Worm (Caenorhabditis elegans) whole organism, late embryonic: ENCODE data around the gene col-151.

Experiments
- C38D4.7 ChIP-seq: fragments of 200-800 bp; sonication (Bioruptor generic); optimal IDR thresholded peaks from 2 replicates; lab custom pipeline; 2018; ENCODE audit warnings: mild to moderate bottlenecking, missing genetic modification characterization, moderate library complexity, missing compliant biosample characterization
- K02D7.2 ChIP-seq: sonication (generic microtip); optimal IDR thresholded peaks from 2 replicates; lab custom pipeline; 2017; ENCODE audit warnings: mild to moderate bottlenecking, missing genetic modification characterization, missing compliant biosample characterization
- Y22D7AL.16 ChIP-seq: sonication (generic microtip); optimal IDR thresholded peaks from 2 replicates; lab custom pipeline; 2016; ENCODE audit warnings: missing genetic modification characterization, missing compliant biosample characterization
- ceh-19 ChIP-seq: fragments of 200-800 bp; sonication (Bioruptor generic); optimal IDR thresholded peaks from 2 replicates; lab custom pipeline; 2018; ENCODE audit warnings: mild to moderate bottlenecking, missing genetic modification characterization, missing compliant biosample characterization
- ceh-22 ChIP-seq: sonication (generic microtip); optimal IDR thresholded peaks from 2 replicates; lab custom pipeline; 2017; ENCODE audit warnings: missing biosample characterization, missing genetic modification characterization
- ceh-24 ChIP-seq: sonication (generic microtip); optimal IDR thresholded peaks from 2 replicates; lab custom pipeline; 2016; ENCODE audit warnings: mild to moderate bottlenecking, missing genetic modification characterization, missing compliant biosample characterization
- ceh-30 ChIP-seq: fragments of 150-350 bp; optimal IDR thresholded peaks from 2 replicates; lab custom pipeline; 2014; ENCODE audit warnings: missing biosample characterization, missing genetic modification characterization
- ceh-34 ChIP-seq: sonication (generic microtip); optimal IDR thresholded peaks from 2 replicates; lab custom pipeline; 2016; ENCODE audit warnings: mild to moderate bottlenecking, missing genetic modification characterization, missing compliant biosample characterization
- ceh-48 ChIP-seq: sonication (generic microtip); optimal IDR thresholded peaks from 2 replicates; lab custom pipeline; 2016; ENCODE audit warnings: missing genetic modification characterization, inconsistent platforms, missing compliant biosample characterization
- ceh-9 ChIP-seq: sonication (generic microtip); optimal IDR thresholded peaks from 2 replicates; lab custom pipeline; 2016; ENCODE audit warnings: mild to moderate bottlenecking, missing genetic modification characterization, inconsistent platforms, missing compliant biosample characterization
- che-1 ChIP-seq: sonication (generic microtip); optimal IDR thresholded peaks from 2 replicates; lab custom pipeline; 2016; ENCODE audit warnings: mild to moderate bottlenecking, missing genetic modification characterization, missing compliant biosample characterization
- dmd-4 ChIP-seq: sonication (generic microtip); optimal IDR thresholded peaks from 2 replicates; lab custom pipeline; 2016; ENCODE audit warnings: borderline replicate concordance, missing genetic modification characterization, missing compliant biosample characterization
- dve-1 ChIP-seq: sonication (generic microtip); optimal IDR thresholded peaks from 2 replicates; lab custom pipeline; 2017; ENCODE audit warnings: antibody characterized with exemption, mild to moderate bottlenecking, missing genetic modification characterization, missing compliant biosample characterization
- elt-4 ChIP-seq: sonication (generic microtip); optimal IDR thresholded peaks from 2 replicates; lab custom pipeline; 2016; ENCODE audit warnings: missing genetic modification characterization, missing compliant biosample characterization
- fax-1 ChIP-seq: sonication (generic microtip); optimal IDR thresholded peaks from 2 replicates; lab custom pipeline; 2016; ENCODE audit warnings: missing genotype, missing genetic modification characterization, missing compliant biosample characterization
- gmeb-2 ChIP-seq: sonication (generic microtip); optimal IDR thresholded peaks from 2 replicates; lab custom pipeline; 2016; ENCODE audit warnings: missing genetic modification characterization, inconsistent platforms, missing compliant biosample characterization
- hlh-6 ChIP-seq: sonication (generic microtip); optimal IDR thresholded peaks from 2 replicates; lab custom pipeline; 2016; ENCODE audit warnings: missing genotype, missing genetic modification characterization, missing compliant biosample characterization
- hlh-8 ChIP-seq: sonication (generic microtip); optimal IDR thresholded peaks from 2 replicates; lab custom pipeline; 2016; ENCODE audit warnings: missing genotype, missing genetic modification characterization, missing compliant biosample characterization
- madf-2 ChIP-seq: sonication (generic microtip); optimal IDR thresholded peaks from 2 replicates; lab custom pipeline; 2017; ENCODE audit warnings: missing genetic modification characterization, missing compliant biosample characterization
- mec-3 ChIP-seq: sonication (generic microtip); optimal IDR thresholded peaks from 2 replicates; lab custom pipeline; 2016; ENCODE audit warnings: borderline replicate concordance, missing genetic modification characterization, missing compliant biosample characterization
- nfya-1 ChIP-seq: sonication (generic microtip); optimal IDR thresholded peaks from 2 replicates; lab custom pipeline; 2017; ENCODE audit warnings: missing genetic modification characterization, mild to moderate bottlenecking, missing compliant biosample characterization, antibody characterized with exemption, moderate library complexity
- nhr-11 ChIP-seq: fragments of 150-350 bp; optimal IDR thresholded peaks from 2 replicates; lab custom pipeline; 2014; ENCODE audit warnings: missing biosample characterization, missing genetic modification characterization
- nhr-232 ChIP-seq: sonication (generic microtip); optimal IDR thresholded peaks from 2 replicates; lab custom pipeline; 2016; ENCODE audit warnings: missing genetic modification characterization, missing compliant biosample characterization
- pag-3 ChIP-seq: sonication (generic microtip); optimal IDR thresholded peaks from 2 replicates; lab custom pipeline; 2016; ENCODE audit warnings: missing compliant biosample characterization, missing genetic modification characterization, borderline replicate concordance
- pax-1 ChIP-seq: fragments of 150-350 bp; optimal IDR thresholded peaks from 2 replicates; lab custom pipeline; 2014; ENCODE audit warnings: missing biosample characterization, missing genetic modification characterization
- pha-4 ChIP-seq: fragments of 150-350 bp; optimal IDR thresholded peaks from 2 replicates; lab custom pipeline; 2018; ENCODE audit warnings: missing biosample characterization, missing genetic modification reagents, missing genetic modification characterization
- pqm-1 ChIP-seq: sonication (generic microtip); optimal IDR thresholded peaks from 2 replicates; lab custom pipeline; 2016; ENCODE audit warnings: missing genetic modification characterization, missing compliant biosample characterization
- pros-1 ChIP-seq: fragments of 150-350 bp; optimal IDR thresholded peaks from 2 replicates; lab custom pipeline; 2014; ENCODE audit warnings: missing biosample characterization, missing genetic modification reagents, missing genetic modification characterization
- rnt-1 ChIP-seq: sonication (generic microtip); optimal IDR thresholded peaks from 2 replicates; lab custom pipeline; 2016; ENCODE audit warnings: missing genetic modification characterization, missing compliant biosample characterization
- sox-4 ChIP-seq: sonication (generic microtip); optimal IDR thresholded peaks from 2 replicates; lab custom pipeline; 2017; ENCODE audit warnings: mild to moderate bottlenecking, missing genetic modification characterization, inconsistent platforms, missing compliant biosample characterization
- syd-9 ChIP-seq: sonication (generic microtip); optimal IDR thresholded peaks from 2 replicates; lab custom pipeline; 2016; ENCODE audit warnings: mild to moderate bottlenecking, missing genetic modification characterization, moderate library complexity, missing compliant biosample characterization
- tbx-7 ChIP-seq: sonication (generic microtip); optimal IDR thresholded peaks from 2 replicates; lab custom pipeline; 2016; ENCODE audit warnings: missing genotype, missing genetic modification characterization, missing compliant biosample characterization
- ttx-3 ChIP-seq: sonication (generic microtip); optimal IDR thresholded peaks from 2 replicates; lab custom pipeline; 2016; ENCODE audit warnings: missing genetic modification reagents, missing genetic modification characterization, missing compliant biosample characterization
- unc-42 ChIP-seq: sonication (generic microtip); optimal IDR thresholded peaks from 2 replicates; lab custom pipeline; 2016; ENCODE audit warnings: missing genotype, missing genetic modification characterization, missing compliant biosample characterization
- unc-55 ChIP-seq: sonication (generic microtip); optimal IDR thresholded peaks from 2 replicates; lab custom pipeline; 2017; ENCODE audit warnings: missing biosample characterization, missing genetic modification reagents, missing genetic modification characterization
- zip-5 ChIP-seq: sonication (generic microtip); optimal IDR thresholded peaks from 2 replicates; lab custom pipeline; 2016; ENCODE audit warnings: missing genetic modification characterization, missing compliant biosample characterization

col-151 gene

DNA sequence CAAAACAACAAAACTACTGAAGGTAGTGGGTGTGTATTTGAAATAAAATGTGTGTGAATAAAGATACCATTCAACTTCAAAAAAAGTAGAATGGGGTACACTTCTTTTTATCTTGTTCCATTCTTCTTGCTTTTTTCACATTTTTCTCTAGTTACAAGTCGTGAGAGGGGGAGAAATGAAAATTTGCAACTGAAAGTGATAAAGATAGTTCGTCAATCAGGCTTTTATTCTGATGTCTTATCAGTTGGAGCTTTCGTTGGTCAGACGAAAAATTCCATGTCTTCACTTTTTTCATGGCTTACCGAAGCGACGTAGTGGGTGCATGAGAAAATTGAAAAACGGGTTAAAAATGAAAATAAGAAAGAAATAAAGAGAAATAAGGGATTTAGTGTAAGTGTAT lies 38.7 kb upstream of the col-151 start, which contains the start of gene Y32F6A.4:
Gene Y32F6A.4, minus strand, starts transcription at position 347 of the 400 bp plus-strand sequence.
- TF ChIP-seq unc-42 (tag; lab: Kevin White, UChicago) (no peak), gmeb-2 (no peak), K02D7.2 (tag; lab: Kevin White, UChicago) (no peak), hlh-8 (tag; lab: Kevin White, UChicago) (no peak), nfya-1 (tag; lab: Kevin White, UChicago) (no peak), dmd-4 (no peak), che-1 (tag; lab: Kevin White, UChicago) (no peak), ttx-3 (tag; lab: Kevin White, UChicago) (no peak), ceh-48 (tag; lab: Kevin White, UChicago) (no peak), ceh-22 (no peak), fax-1 (no peak), nhr-232 (tag; lab: Kevin White, UChicago) (no peak), nhr-11 (tag; lab: Kevin White, UChicago) (no peak), ceh-24 (tag; lab: Kevin White, UChicago) (no peak), pros-1 (tag; lab: Kevin White, UChicago) (no peak), ceh-19 (GFP tag; lab: Kevin White, UChicago) (no peak), rnt-1 (no peak), hlh-6 (tag; lab: Kevin White, UChicago) (no peak)

ce11 chrV:10432607-10433006 lies 37.6 kb upstream of the col-151 start:
- TF ChIP-seq nhr-232 (tag; lab: Kevin White, UChicago): no peak
- TF ChIP-seq nfya-1 (tag; lab: Kevin White, UChicago): no peak
- TF ChIP-seq fax-1: no peak
- TF ChIP-seq elt-4 (tag; lab: Kevin White, UChicago): no peak
- no peak for TF ChIP-seq Y22D7AL.16 (tag; lab: Kevin White, UChicago)
- no peak for TF ChIP-seq unc-55 (GFP tag; lab: Kevin White, UChicago)
- TF ChIP-seq C38D4.7 (GFP tag; lab: Kevin White, UChicago): no peak
- no peak for TF ChIP-seq sox-4 (tag; lab: Kevin White, UChicago)
- TF ChIP-seq ceh-30: no peak
- no peak for TF ChIP-seq madf-2 (tag; lab: Kevin White, UChicago)
- TF ChIP-seq pag-3: no peak
- TF ChIP-seq mec-3 (tag; lab: Kevin White, UChicago): no peak
- TF ChIP-seq ceh-24 (tag; lab: Kevin White, UChicago): no peak
- TF ChIP-seq ceh-9 (tag; lab: Kevin White, UChicago): no peak

- TF ChIP-seq tbx-7: no peak
- TF ChIP-seq Y22D7AL.16 (tag; lab: Kevin White, UChicago): no peak
- TF ChIP-seq ceh-30: no peak
- TF ChIP-seq dve-1 (tag; lab: Kevin White, UChicago): no peak
- no peak for TF ChIP-seq nhr-232 (tag; lab: Kevin White, UChicago)
- no peak for TF ChIP-seq mec-3 (tag; lab: Kevin White, UChicago)
- no peak for TF ChIP-seq zip-5 (tag; lab: Kevin White, UChicago)
Observed at ce11 chrV:10428608-10429007, 33.6 kb upstream of the col-151 start, which contains the start of gene tag-314. Gene tag-314, minus strand, starts transcription at chrV:10428708.

DNA sequence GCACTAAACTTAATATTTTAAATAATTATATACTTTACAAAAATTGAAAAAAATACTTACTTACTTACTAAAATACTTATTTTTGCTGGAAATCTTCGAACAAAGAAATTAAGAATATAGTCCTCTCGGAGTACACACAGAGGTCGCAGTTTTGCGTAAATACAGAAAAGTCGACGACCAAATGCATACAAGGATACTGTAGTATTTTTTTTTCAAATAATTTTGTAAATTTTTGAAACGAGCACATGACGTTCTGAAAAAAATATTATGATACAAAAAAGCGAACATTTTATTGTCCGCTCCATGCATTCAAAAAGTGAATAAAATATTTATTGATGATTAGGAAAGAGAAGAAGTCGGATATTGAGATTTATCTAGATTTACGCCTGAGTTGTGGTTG lies 31.2 kb upstream of the col-151 start, which contains the start of gene apc-10:
Gene apc-10, minus strand, starts transcription at position 101 of the 400 bp plus-strand sequence.
- TF ChIP-seq pqm-1 (tag; lab: Kevin White, UChicago) (no peak), ceh-48 (tag; lab: Kevin White, UChicago) (no peak), pax-1 (tag; lab: Kevin White, UChicago) (no peak), ceh-22 (no peak), pha-4 (tag; lab: Kevin White, UChicago) (no peak), dmd-4 (no peak), pag-3 (no peak), syd-9 (tag; lab: Kevin White, UChicago) (no peak), nhr-11 (tag; lab: Kevin White, UChicago) (no peak), ceh-34 (tag; lab: Kevin White, UChicago) (no peak), unc-55 (GFP tag; lab: Kevin White, UChicago) (no peak)
- TF ChIP-seq, all 69 proteins: peak for 0
